Worm (Caenorhabditis elegans): ENCODE measurements around the gene F55A4.3.

Gene F55A4.3

ce11 chrX:992650-993403 is 32.1 kb downstream of the F55A4.3 start:
- peak; percentile 51 for TF ChIP-seq tbx-2 (tag; optimal IDR thresholded peaks at IDR 0.05)
- peak; percentile 15 for TF ChIP-seq lin-39 (tag; optimal IDR thresholded peaks at IDR 0.05)
- no peak for TF ChIP-seq nhr-43 (tag; optimal IDR thresholded peaks at IDR 0.05; ENCODE audit: poor library complexity, severe bottlenecking)
- peak; percentile 60 for TF ChIP-seq fkh-10 (GFP tag; optimal IDR thresholded peaks at IDR 0.05)
- peak; percentile 62 for TF ChIP-seq nfya-1 (tag; optimal IDR thresholded peaks at IDR 0.05; ENCODE audit: insufficient read depth)
- no peak for TF ChIP-seq R02D3.7 (tag; optimal IDR thresholded peaks at IDR 0.05)
- TF ChIP-seq ztf-4 (tag; optimal IDR thresholded peaks at IDR 0.05), result no peak
- TF ChIP-seq zag-1 (tag; optimal IDR thresholded peaks at IDR 0.05), result peak; percentile 3
- TF ChIP-seq unc-39 (tag; optimal IDR thresholded peaks at IDR 0.05), result no peak
- TF ChIP-seq hmg-11 (tag; optimal IDR thresholded peaks at IDR 0.05), result peak; percentile 57
- peak; percentile 32 for TF ChIP-seq sea-2 (GFP tag; optimal IDR thresholded peaks at IDR 0.05)
- peak; percentile 49 for TF ChIP-seq mdl-1 (tag; optimal IDR thresholded peaks at IDR 0.05)
- peak; percentile 27 for TF ChIP-seq elt-1 (tag; optimal IDR thresholded peaks at IDR 0.05)
- peak; percentile 4 for TF ChIP-seq ceh-28 (tag; optimal IDR thresholded peaks at IDR 0.05)
- TF ChIP-seq snpc-4 (tag; optimal IDR thresholded peaks at IDR 0.05), result peak; percentile 55

- TF ChIP-seq jun-1 (tag; optimal IDR thresholded peaks at IDR 0.05) (no peak), mdl-1 (tag; optimal IDR thresholded peaks at IDR 0.05) (no peak), ceh-28 (tag; optimal IDR thresholded peaks at IDR 0.05) (no peak), ztf-11 (tag; optimal IDR thresholded peaks at IDR 0.05) (no peak), sea-2 (GFP tag; optimal IDR thresholded peaks at IDR 0.05) (no peak), ceh-16 (tag; optimal IDR thresholded peaks at IDR 0.05) (no peak), nhr-23 (tag; optimal IDR thresholded peaks at IDR 0.05) (no peak), daf-12 (tag; optimal IDR thresholded peaks at IDR 0.05) (no peak), pqm-1 (tag; optimal IDR thresholded peaks at IDR 0.05) (no peak), lin-39 (tag; optimal IDR thresholded peaks at IDR 0.05) (no peak), mml-1 (tag; optimal IDR thresholded peaks at IDR 0.05) (no peak), nhr-11 (tag; optimal IDR thresholded peaks at IDR 0.05) (no peak), nhr-76 (tag; optimal IDR thresholded peaks at IDR 0.05) (no peak), hmg-11 (tag; optimal IDR thresholded peaks at IDR 0.05) (no peak), lin-15B (tag; optimal IDR thresholded peaks at IDR 0.05) (no peak), ZK546.5 (tag; optimal IDR thresholded peaks at IDR 0.05) (no peak), nhr-28 (tag; optimal IDR thresholded peaks at IDR 0.05) (no peak), unc-39 (tag; optimal IDR thresholded peaks at IDR 0.05) (no peak), zag-1 (tag; optimal IDR thresholded peaks at IDR 0.05) (no peak), nhr-12 (tag; optimal IDR thresholded peaks at IDR 0.05) (no peak)
Measured at ce11 chrX:991274-991673, 33.6 kb downstream of the F55A4.3 start, which contains the start of the genes C09E10.3 and dgk-1. C09E10.3 (minus strand) TSS chrX:991374. dgk-1 (minus strand) TSS chrX:991456.

ce11 chrX:986463-986862 is 38.4 kb downstream of the F55A4.3 start:
- TF ChIP-seq snpc-4 (tag; optimal IDR thresholded peaks at IDR 0.05), result peak; percentile 74
- TF ChIP-seq nhr-12 (tag; optimal IDR thresholded peaks at IDR 0.05), result no peak

ce11 chrX:982598-982997 is 42.3 kb downstream of the F55A4.3 start:
- TF ChIP-seq eor-1 (tag; optimal IDR thresholded peaks at IDR 0.05) (no peak), nhr-11 (tag; optimal IDR thresholded peaks at IDR 0.05) (no peak), aly-2 (tag; optimal IDR thresholded peaks at IDR 0.05) (no peak), nhr-43 (tag; optimal IDR thresholded peaks at IDR 0.05; ENCODE audit: poor library complexity, severe bottlenecking) (no peak), pqm-1 (tag; optimal IDR thresholded peaks at IDR 0.05) (no peak), snpc-4 (tag; optimal IDR thresholded peaks at IDR 0.05) (no peak), nfya-1 (tag; optimal IDR thresholded peaks at IDR 0.05; ENCODE audit: insufficient read depth) (no peak)

- no peak for TF ChIP-seq ama-1 (optimal IDR thresholded peaks at IDR 0.05)
- TF ChIP-seq nhr-43 (tag; optimal IDR thresholded peaks at IDR 0.05; ENCODE audit: poor library complexity, severe bottlenecking), result peak; percentile 39
- TF ChIP-seq elt-2 (tag; optimal IDR thresholded peaks at IDR 0.05), result no peak
- TF ChIP-seq nhr-25 (tag; optimal IDR thresholded peaks at IDR 0.05), result peak; percentile 90
- no peak for TF ChIP-seq snpc-4 (tag; optimal IDR thresholded peaks at IDR 0.05)
- no peak for TF ChIP-seq jun-1 (tag; optimal IDR thresholded peaks at IDR 0.05)
- TF ChIP-seq ceh-9 (tag; optimal IDR thresholded peaks at IDR 0.05), result no peak
- TF ChIP-seq nhr-23 (tag; optimal IDR thresholded peaks at IDR 0.05), result peak; percentile 66
- no peak for TF ChIP-seq egl-5 (tag; optimal IDR thresholded peaks at IDR 0.05)
- peak; percentile 4 for TF ChIP-seq hmg-11 (tag; optimal IDR thresholded peaks at IDR 0.05)
Measured at ce11 chrX:980252-981009, 44.5 kb downstream of the F55A4.3 start, which contains the start of gene C44C1.1. C44C1.1 (plus strand) TSS chrX:980776.

All from whole organism, L3 larva.